Worm (Caenorhabditis elegans): ENCODE results near the gene pacl-1.

Gene pacl-1

DNA sequence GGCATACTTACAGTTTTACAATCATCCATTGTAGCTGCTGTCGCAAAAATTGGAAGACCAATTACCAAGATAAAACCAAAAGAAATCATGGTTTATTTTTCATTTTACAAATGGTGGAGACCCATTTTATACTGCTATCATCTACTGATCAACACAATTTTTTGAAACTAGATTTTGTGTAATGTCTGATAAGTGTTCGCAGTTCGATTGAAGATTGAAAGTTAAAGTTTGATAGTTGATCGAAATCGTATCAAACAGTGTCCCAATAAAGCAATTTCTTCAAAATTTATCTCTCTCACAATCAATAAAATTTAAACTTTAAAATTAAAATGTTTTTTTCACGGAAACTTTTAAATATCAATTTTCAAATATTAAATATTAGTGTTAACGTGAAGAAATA lies 4.1 kb downstream of the pacl-1 start, which contains the start of gene T13F3.6:
TSS of gene T13F3.6 (minus strand) at position 101 of the 400 bp plus-strand sequence.
- TF ChIP-seq ceh-32 (tag; optimal IDR thresholded peaks at IDR 0.05; ENCODE audit: poor library complexity) (no peak), nhr-41 (GFP tag; IDR thresholded peaks at IDR 0.05) (no peak), snpc-4 (tag; optimal IDR thresholded peaks at IDR 0.05) (no peak), spr-3 (GFP tag; optimal IDR thresholded peaks at IDR 0.05) (no peak), lin-15B (tag; optimal IDR thresholded peaks at IDR 0.05) (no peak), aha-1 (tag) (no peak), ceh-44 (GFP tag; IDR thresholded peaks at IDR 0.05) (no peak), hif-1 (tag; optimal IDR thresholded peaks at IDR 0.05) (no peak), lin-13 (GFP tag; optimal IDR thresholded peaks at IDR 0.05) (no peak), ZK546.5 (tag; optimal IDR thresholded peaks at IDR 0.05) (no peak), skn-1 (tag; optimal IDR thresholded peaks at IDR 0.05) (no peak), arid-1 (GFP tag; conservative IDR thresholded peaks at IDR 0.05) (no peak), nhr-76 (tag; optimal IDR thresholded peaks at IDR 0.05) (no peak), dmd-6 (GFP tag; IDR thresholded peaks at IDR 0.05) (no peak), dmd-9 (GFP tag; IDR thresholded peaks at IDR 0.05) (no peak), lin-38 (GFP tag; IDR thresholded peaks at IDR 0.05) (no peak), nhr-48 (tag; optimal IDR thresholded peaks at IDR 0.05) (no peak), dve-1 (tag; optimal IDR thresholded peaks at IDR 0.05; ENCODE audit: insufficient read depth) (no peak), mdl-1 (tag; optimal IDR thresholded peaks at IDR 0.05) (no peak)

DNA sequence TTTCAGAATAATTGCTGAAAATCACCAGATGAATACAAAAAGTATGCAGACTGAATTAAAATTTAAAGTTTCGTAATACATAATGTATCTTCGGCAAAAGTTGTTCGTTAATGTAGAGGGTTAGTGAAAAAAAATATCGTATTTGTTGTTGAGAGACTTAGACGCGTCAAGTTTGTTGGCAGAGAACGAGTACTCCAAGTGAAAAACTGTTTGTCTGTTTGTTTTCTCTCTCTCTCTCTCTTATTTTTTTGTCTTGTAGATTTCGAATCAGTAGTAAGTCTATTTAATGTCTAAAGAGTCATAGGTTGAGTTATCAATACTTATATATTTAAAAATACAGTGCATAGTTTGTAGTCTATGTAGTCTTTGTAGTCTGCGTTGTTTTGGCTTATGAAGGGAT lies 5.7 kb downstream of the pacl-1 start, which contains the start of the genes fbxa-2 and T13F3.8:
TSS of gene fbxa-2 (minus strand) at position 101 of the 400 bp plus-strand sequence.
TSS of gene T13F3.8 (plus strand) at position 245 of the 400 bp plus-strand sequence.
- TF ChIP-seq mdl-1 (tag; optimal IDR thresholded peaks at IDR 0.05) (no peak), nhr-28 (tag; optimal IDR thresholded peaks at IDR 0.05) (peak; percentile 39), zfp-3 (GFP tag; conservative IDR thresholded peaks at IDR 0.05) (0 out of 2 replicates have a peak, but pooled peaks have one; percentile 15)

DNA sequence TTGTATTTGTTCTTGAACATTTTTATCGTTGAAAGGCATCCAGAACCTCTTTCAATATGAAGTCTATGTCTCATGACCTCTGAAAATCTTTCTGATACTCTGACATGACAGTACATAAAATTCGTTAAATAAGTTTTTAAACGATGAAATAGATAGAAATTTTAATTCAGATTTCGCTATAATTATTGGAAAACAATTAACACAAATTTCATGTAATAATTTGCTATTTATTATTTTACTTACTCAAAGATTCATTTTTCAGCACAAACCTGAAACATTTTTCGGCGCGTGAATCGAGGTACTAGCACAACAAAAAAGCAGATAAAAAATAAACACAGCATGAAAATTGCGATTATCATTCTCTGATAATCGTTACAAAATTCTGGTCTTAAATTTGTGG lies 8.7 kb downstream of the pacl-1 start, which contains the start of gene T13F3.4:
TSS of gene T13F3.4 (minus strand) at position 101 of the 400 bp plus-strand sequence.
- TF ChIP-seq nhr-41 (GFP tag; IDR thresholded peaks at IDR 0.05), result no peak
- no peak for TF ChIP-seq F26F4.8 (GFP tag; conservative IDR thresholded peaks at IDR 0.05)
- no peak for TF ChIP-seq madf-5 (GFP tag; IDR thresholded peaks at IDR 0.05)
- no peak for TF ChIP-seq zfp-2 (tag; optimal IDR thresholded peaks at IDR 0.05)
- TF ChIP-seq lin-13 (GFP tag; optimal IDR thresholded peaks at IDR 0.05), result no peak
- no peak for TF ChIP-seq Y48G9A.11 (GFP tag; IDR thresholded peaks at IDR 0.05)
- TF ChIP-seq ama-1 (optimal IDR thresholded peaks at IDR 0.05), result no peak
- no peak for TF ChIP-seq aha-1 (tag)
- TF ChIP-seq Y105C5A.15 (GFP tag; IDR thresholded peaks at IDR 0.05), result no peak
- no peak for TF ChIP-seq zfp-3 (GFP tag; conservative IDR thresholded peaks at IDR 0.05)
- TF ChIP-seq lin-29 (GFP tag; IDR thresholded peaks at IDR 0.05), result no peak
- no peak for TF ChIP-seq Y5F2A.4 (GFP tag; optimal IDR thresholded peaks at IDR 0.05)
- TF ChIP-seq dmd-8 (GFP tag; IDR thresholded peaks at IDR 0.05), result no peak
- TF ChIP-seq nhr-10 (tag; optimal IDR thresholded peaks at IDR 0.05), result no peak
- TF ChIP-seq zip-2 (tag; optimal IDR thresholded peaks at IDR 0.05), result no peak
- no peak for TF ChIP-seq nhr-28 (tag; optimal IDR thresholded peaks at IDR 0.05)

DNA sequence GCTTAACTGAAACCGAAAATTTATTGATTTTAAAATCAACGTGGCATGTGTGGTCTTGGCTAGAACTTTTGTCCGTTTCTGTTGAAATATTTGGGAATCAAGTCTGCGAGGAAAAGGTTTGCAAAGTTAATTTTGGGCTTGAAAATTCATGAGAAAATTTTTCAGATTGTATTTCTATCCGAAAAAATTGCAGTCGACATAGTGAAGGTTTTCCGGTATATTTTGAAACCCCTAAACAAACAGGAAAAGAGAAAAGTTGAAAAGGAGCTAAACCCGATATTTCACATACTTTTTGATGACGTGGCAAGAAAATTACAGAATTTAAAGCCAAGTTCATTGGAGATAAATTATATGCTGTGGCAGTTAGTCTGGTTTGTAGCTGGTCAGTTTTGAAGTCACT lies 15.6 kb downstream of the pacl-1 start, which contains the start of gene nhr-127:
TSS of gene nhr-127 (plus strand) at position 301 of the 400 bp plus-strand sequence.
- no peak for TF ChIP-seq Y75B8A.6 (GFP tag; IDR thresholded peaks at IDR 0.05)
- no peak for TF ChIP-seq dmd-6 (GFP tag; IDR thresholded peaks at IDR 0.05)
- no peak for TF ChIP-seq aly-2 (tag; optimal IDR thresholded peaks at IDR 0.05)
- no peak for TF ChIP-seq F26F4.8 (GFP tag; conservative IDR thresholded peaks at IDR 0.05)
- no peak for TF ChIP-seq gei-8 (GFP tag; optimal IDR thresholded peaks at IDR 0.05)
- TF ChIP-seq lir-3 (tag; optimal IDR thresholded peaks at IDR 0.05), result no peak
- no peak for TF ChIP-seq fkh-10 (GFP tag; optimal IDR thresholded peaks at IDR 0.05)
- no peak for TF ChIP-seq zag-1 (tag; optimal IDR thresholded peaks at IDR 0.05)
- no peak for TF ChIP-seq mxl-3 (GFP tag; optimal IDR thresholded peaks at IDR 0.05)
- TF ChIP-seq nhr-237 (tag; optimal IDR thresholded peaks at IDR 0.05), result no peak
- no peak for TF ChIP-seq Y48G9A.11 (GFP tag; IDR thresholded peaks at IDR 0.05)
- no peak for TF ChIP-seq pha-4 (GFP tag; IDR thresholded peaks at IDR 0.05)
- TF ChIP-seq pha-4 (tag; optimal IDR thresholded peaks at IDR 0.05), result no peak
- no peak for TF ChIP-seq lsy-2 (tag; optimal IDR thresholded peaks at IDR 0.05)
- TF ChIP-seq tag-97 (GFP tag; IDR thresholded peaks at IDR 0.05), result no peak
- TF ChIP-seq saeg-2 (GFP tag; IDR thresholded peaks at IDR 0.05), result no peak
